Worm (Caenorhabditis elegans) whole organism, L4 larva: Measurements from ENCODE around the gene scl-10.
A peak's percentile ranks its signal among the peaks of the same experiment; 100 is the strongest.

Experiments used
- D1046.2 ChIP-seq: fragments of 200-800 bp; sonication (Bioruptor generic); IDR thresholded peaks from 2 replicates; pipeline ENCODE4 v1.3.6; 2022; ENCODE audit warnings: missing genetic modification characterization, missing compliant biosample characterization
- F37D6.2 ChIP-seq: sonication (generic microtip); optimal IDR thresholded peaks from 2 replicates; lab custom pipeline; 2016; ENCODE audit warnings: mild to moderate bottlenecking, missing genetic modification characterization, missing compliant biosample characterization
- T26A8.4 ChIP-seq: fragments of 200-800 bp; sonication (Bioruptor generic); IDR thresholded peaks from 2 replicates; pipeline ENCODE4 v1.3.6; 2022; ENCODE audit warnings: missing genetic modification characterization, missing compliant biosample characterization
- Y105C5A.15 ChIP-seq: fragments of 200-800 bp; sonication (Bioruptor generic); IDR thresholded peaks from 2 replicates; pipeline ENCODE4 v1.3.6; 2022; ENCODE audit warnings: missing genetic modification characterization, missing compliant biosample characterization
- Y5F2A.4 ChIP-seq: fragments of 200-800 bp; sonication (Bioruptor generic); optimal IDR thresholded peaks from 2 replicates; lab custom pipeline; 2018; ENCODE audit warnings: mild to moderate bottlenecking, missing genetic modification characterization, missing compliant biosample characterization
- aha-1 ChIP-seq: fragments of 150-350 bp; peaks from one replicate; lab custom pipeline; 2014; ENCODE audit warnings: missing biosample characterization, missing genetic modification characterization
- aly-2 ChIP-seq: sonication (generic microtip); optimal IDR thresholded peaks from 2 replicates; lab custom pipeline; 2018; ENCODE audit warnings: missing biosample characterization, missing genetic modification characterization
- ceh-62 ChIP-seq: sonication (generic microtip); optimal IDR thresholded peaks from 2 replicates; lab custom pipeline; 2017; ENCODE audit warnings: missing biosample characterization, missing genetic modification characterization
- ces-1 ChIP-seq: fragments of 150-350 bp; sonication (generic microtip); optimal IDR thresholded peaks from 4 replicates; lab custom pipeline; 2014; ENCODE audit warnings: missing biosample characterization, missing genetic modification reagents, missing genetic modification characterization
- ctbp-1 ChIP-seq: fragments of 200-800 bp; sonication (Bioruptor generic); IDR thresholded peaks from 2 replicates; pipeline ENCODE4 v1.3.6; 2022; ENCODE audit warnings: missing genetic modification reagents, missing genetic modification characterization, missing compliant biosample characterization
- dpl-1 ChIP-seq: fragments of 150-350 bp; optimal IDR thresholded peaks from 2 replicates; lab custom pipeline; 2014; ENCODE audit warnings: missing biosample characterization, missing genetic modification reagents, missing genetic modification characterization
- egl-43 ChIP-seq: fragments of 200-800 bp; sonication (Bioruptor generic); IDR thresholded peaks from 2 replicates; pipeline ENCODE4 v1.3.6; 2022; ENCODE audit warnings: missing genetic modification reagents, missing genetic modification characterization, missing compliant biosample characterization
- fkh-10 ChIP-seq: fragments of 150-350 bp; optimal IDR thresholded peaks from 2 replicates; lab custom pipeline; 2014; ENCODE audit warnings: missing biosample characterization, missing genetic modification reagents, missing genetic modification characterization
- gei-8 ChIP-seq: fragments of 200-800 bp; sonication (Bioruptor generic); optimal IDR thresholded peaks from 2 replicates; lab custom pipeline; 2018; ENCODE audit warnings: mild to moderate bottlenecking, missing genetic modification characterization, missing compliant biosample characterization
- hlh-30 ChIP-seq: sonication (generic microtip); optimal IDR thresholded peaks from 2 replicates; lab custom pipeline; 2017; ENCODE audit warnings: antibody characterized with exemption, mild to moderate bottlenecking, missing genetic modification characterization, missing compliant biosample characterization; ENCODE audit not compliant: insufficient read depth
- hmg-1.1 ChIP-seq: fragments of 200-800 bp; sonication (Bioruptor generic); IDR thresholded peaks from 2 replicates; pipeline ENCODE4 v1.3.6; 2022; ENCODE audit warnings: missing genetic modification reagents, missing genetic modification characterization, missing compliant biosample characterization
- jun-1 ChIP-seq: fragments of 150-350 bp; optimal IDR thresholded peaks from 2 replicates; lab custom pipeline; 2014; ENCODE audit warnings: missing biosample characterization, missing genetic modification reagents, missing genetic modification characterization
- lim-7 ChIP-seq: fragments of 200-800 bp; sonication (Bioruptor generic); IDR thresholded peaks from 2 replicates; pipeline ENCODE4 v1.3.6; 2022; ENCODE audit warnings: missing genetic modification characterization, missing compliant biosample characterization
- lin-1 ChIP-seq: fragments of 200-800 bp; sonication (Bioruptor generic); IDR thresholded peaks from 2 replicates; pipeline ENCODE4 v1.3.6; 2022; ENCODE audit warnings: missing genetic modification reagents, missing genetic modification characterization, missing compliant biosample characterization
- lin-29 ChIP-seq: fragments of 200-800 bp; sonication (Bioruptor generic); IDR thresholded peaks from 2 replicates; pipeline ENCODE4 v1.3.6; 2022; ENCODE audit warnings: missing genetic modification reagents, missing genetic modification characterization, missing compliant biosample characterization
- lsy-2 ChIP-seq, 2 experiments: fragments of 150-350 bp in 1 of 2; sonication (generic microtip) in 1 of 2; optimal IDR thresholded peaks; 2 replicates each; lab custom pipeline; 2014 to 2017; ENCODE audit warnings: missing biosample characterization in 2 of 2, missing genetic modification characterization in 2 of 2
- madf-9 ChIP-seq: fragments of 200-800 bp; sonication (Bioruptor generic); conservative IDR thresholded peaks from 2 replicates; pipeline ENCODE4 v1.3.6; 2022; ENCODE audit warnings: missing genetic modification reagents, missing genetic modification characterization, missing compliant biosample characterization
- mep-1 ChIP-seq: fragments of 150-350 bp; sonication (generic microtip); optimal IDR thresholded peaks from 3 replicates; lab custom pipeline; 2014; ENCODE audit warnings: missing biosample characterization, missing genetic modification characterization
- mes-2 ChIP-seq: sonication (generic microtip); optimal IDR thresholded peaks from 2 replicates; lab custom pipeline; 2016; ENCODE audit warnings: missing genotype, mild to moderate bottlenecking, missing genetic modification characterization, missing compliant biosample characterization; ENCODE audit not compliant: poor library complexity, severe bottlenecking
- mxl-2 ChIP-seq: fragments of 200-800 bp; sonication (Bioruptor generic); conservative IDR thresholded peaks from 2 replicates; pipeline ENCODE4 v1.3.6; 2022; ENCODE audit warnings: missing genetic modification reagents, missing genetic modification characterization, missing compliant biosample characterization
- nhr-102 ChIP-seq: sonication (generic microtip); optimal IDR thresholded peaks from 2 replicates; lab custom pipeline; 2016; ENCODE audit warnings: mild to moderate bottlenecking, missing genetic modification characterization, moderate library complexity, missing compliant biosample characterization
- nhr-42 ChIP-seq: fragments of 200-800 bp; sonication (Bioruptor generic); IDR thresholded peaks from 2 replicates; pipeline ENCODE4 v1.3.6; 2022; ENCODE audit warnings: missing genetic modification characterization, missing compliant biosample characterization
- nhr-48 ChIP-seq: sonication (generic microtip); optimal IDR thresholded peaks from 2 replicates; lab custom pipeline; 2016; ENCODE audit warnings: mild to moderate bottlenecking, missing genetic modification characterization, missing compliant biosample characterization
- nhr-6 ChIP-seq: fragments of 150-350 bp; optimal IDR thresholded peaks from 2 replicates; lab custom pipeline; 2014; ENCODE audit warnings: missing biosample characterization, missing genetic modification characterization
- nhr-76 ChIP-seq: fragments of 150-350 bp; optimal IDR thresholded peaks from 2 replicates; lab custom pipeline; 2014; ENCODE audit warnings: missing biosample characterization, missing genetic modification characterization
- rbr-2 ChIP-seq: sonication (generic microtip); optimal IDR thresholded peaks from 2 replicates; lab custom pipeline; 2016; ENCODE audit warnings: missing genotype, missing genetic modification characterization, missing compliant biosample characterization
- set-16 ChIP-seq: fragments of 200-800 bp; sonication (Bioruptor generic); IDR thresholded peaks from 2 replicates; pipeline ENCODE4 v1.3.6; 2022; ENCODE audit warnings: missing genetic modification reagents, missing genetic modification characterization, missing compliant biosample characterization
- tag-97 ChIP-seq: fragments of 200-800 bp; sonication (Bioruptor generic); IDR thresholded peaks from 2 replicates; pipeline ENCODE4 v1.3.6; 2022; ENCODE audit warnings: missing genetic modification characterization, missing compliant biosample characterization
- unc-62 ChIP-seq, 3 experiments: fragments of 150-350 bp in 1 of 3; sonication (generic microtip); optimal IDR thresholded peaks in 2 of 3; peaks in 1 of 3; 1 replicate in 1 of 3; 2 replicates in 2 of 3; lab custom pipeline; 2014 to 2017; ENCODE audit warnings: missing biosample characterization in 3 of 3, missing genetic modification characterization in 3 of 3, missing genetic modification reagents in 3 of 3, missing genotype in 1 of 3
- zfp-3 ChIP-seq: fragments of 200-800 bp; sonication (Bioruptor generic); conservative IDR thresholded peaks from 2 replicates; pipeline ENCODE4 v1.3.6; 2022; ENCODE audit warnings: missing genetic modification reagents, missing genetic modification characterization, missing compliant biosample characterization
- zip-11 ChIP-seq: fragments of 200-800 bp; sonication (Bioruptor generic); IDR thresholded peaks from 2 replicates; pipeline ENCODE4 v1.3.6; 2022; ENCODE audit warnings: missing genetic modification characterization, missing compliant biosample characterization

scl-10 gene

ce11 chrIV:13013711-13014341, 34.4 kb upstream of the scl-10 start:
- TF ChIP-seq aha-1 (tag; lab: Kevin White, UChicago) (peak; percentile 5), Y5F2A.4 (GFP tag; lab: Kevin White, UChicago) (no peak)
- TF ChIP-seq, all 104 proteins: peak for 1

ce11 chrIV:13015801-13016404, 32.4 kb upstream of the scl-10 start:
- no peak for TF ChIP-seq T26A8.4 (GFP tag; lab: Robert Waterston, UW)
- no peak for TF ChIP-seq nhr-102 (tag; lab: Kevin White, UChicago)
- TF ChIP-seq hmg-1.1 (GFP tag; lab: Robert Waterston, UW): peak; percentile 57; the same call in 1 of the 2 replicates
- TF ChIP-seq lsy-2 (tag; optimal IDR thresholded peaks at IDR 0.05; lab: Kevin White, UChicago): peak in 1 of 2 experiments; percentile 12
- TF ChIP-seq aha-1 (tag; lab: Kevin White, UChicago): peak; percentile 45
- TF ChIP-seq ceh-62: no peak
- no peak for TF ChIP-seq ces-1 (GFP tag; lab: Kevin White, UChicago)
- no peak for TF ChIP-seq Y5F2A.4 (GFP tag; lab: Kevin White, UChicago)
- TF ChIP-seq madf-9: no peak
- peak; percentile 36 for TF ChIP-seq fkh-10 (GFP tag; lab: Kevin White, UChicago)
- no peak for TF ChIP-seq zip-11 (GFP tag; lab: Robert Waterston, UW)
- TF ChIP-seq D1046.2 (GFP tag; lab: Robert Waterston, UW): no peak
- TF ChIP-seq tag-97: no peak
- no peak for TF ChIP-seq aly-2 (tag; lab: Kevin White, UChicago)
- no peak for TF ChIP-seq lim-7 (GFP tag; lab: Robert Waterston, UW)
- TF ChIP-seq nhr-6 (tag; lab: Kevin White, UChicago): no peak
- TF ChIP-seq zfp-3 (GFP tag; lab: Robert Waterston, UW): no peak

- TF ChIP-seq ctbp-1 (GFP tag; lab: Robert Waterston, UW) (peak; percentile 57), set-16 (peak; percentile 28; the same call in 1 of the 2 replicates), fkh-10 (GFP tag; lab: Kevin White, UChicago) (peak; percentile 60), nhr-48 (tag; lab: Kevin White, UChicago) (no peak), unc-62 (GFP tag; optimal IDR thresholded peaks at IDR 0.05 in 1 of 2; lab: Kevin White, UChicago) (peak in 1 of 2 experiments; percentile 9), unc-62 (tag; optimal IDR thresholded peaks at IDR 0.05; lab: Kevin White, UChicago) (no peak), ces-1 (GFP tag; lab: Kevin White, UChicago) (peak; percentile 64), mxl-2 (no peak), lsy-2 (tag; optimal IDR thresholded peaks at IDR 0.05; lab: Kevin White, UChicago) (peak in 1 of 2 experiments; percentile 7)
Measured at ce11 chrIV:13016820-13017219, 31.4 kb upstream of the scl-10 start.

- TF ChIP-seq nhr-42 (GFP tag; lab: Robert Waterston, UW) (no peak), Y105C5A.15 (GFP tag; lab: Robert Waterston, UW) (no peak), aha-1 (tag; lab: Kevin White, UChicago) (peak; percentile 70), ces-1 (GFP tag; lab: Kevin White, UChicago) (no peak)
Measured at ce11 chrIV:13021006-13021405, 27.3 kb upstream of the scl-10 start.

- TF ChIP-seq aha-1 (tag; lab: Kevin White, UChicago) (peak; percentile 63), gei-8 (GFP tag; lab: Kevin White, UChicago) (no peak), set-16 (peak; percentile 83), egl-43 (GFP tag; lab: Robert Waterston, UW) (0 out of 2 replicates have a peak, but pooled peaks have one; percentile 26), hmg-1.1 (GFP tag; lab: Robert Waterston, UW) (0 out of 2 replicates have a peak, but pooled peaks have one; percentile 12)
Measured at ce11 chrIV:13022892-13023291, 25.4 kb upstream of the scl-10 start.

ce11 chrIV:13025853-13026343, 22.4 kb upstream of the scl-10 start:
- TF ChIP-seq tag-97 (no peak), lin-29 (GFP tag; lab: Robert Waterston, UW) (no peak), mep-1 (tag; lab: Kevin White, UChicago) (peak; percentile 61), aha-1 (tag; lab: Kevin White, UChicago) (peak; percentile 90), set-16 (peak; percentile 42; the same call in 1 of the 2 replicates), dpl-1 (GFP tag; lab: Kevin White, UChicago) (no peak), rbr-2 (peak; percentile 29), lsy-2 (tag; optimal IDR thresholded peaks at IDR 0.05; lab: Kevin White, UChicago) (peak; percentile 30 to 57), ctbp-1 (GFP tag; lab: Robert Waterston, UW) (0 out of 2 replicates have a peak, but pooled peaks have one; percentile 33), F37D6.2 (tag; lab: Kevin White, UChicago) (peak; percentile 11), nhr-76 (tag; lab: Kevin White, UChicago) (no peak), lin-1 (GFP tag; lab: Robert Waterston, UW) (no peak), hlh-30 (tag; lab: Kevin White, UChicago) (peak; percentile 17), ceh-62 (no peak), jun-1 (no peak), mes-2 (tag; lab: Kevin White, UChicago) (peak; percentile 32), hmg-1.1 (GFP tag; lab: Robert Waterston, UW) (peak; percentile 46; the same call in 1 of the 2 replicates)
